Fruit fly (Drosophila melanogaster): ENCODE measurements around the gene Arts.

The Arts gene

dm6 chr3L:16612152-16612551, 9.5 kb downstream of the Arts start, which contains the start of gene CG4101 (continued):
- TF ChIP-seq bigmax (GFP tag; optimal IDR thresholded peaks at IDR 0.05) (no peak), CG12942 (GFP tag; optimal IDR thresholded peaks at IDR 0.05) (peak; percentile 81), aop (GFP tag; IDR thresholded peaks at IDR 0.05) (no peak), Opbp (GFP tag; IDR thresholded peaks at IDR 0.05; ENCODE audit: partially characterized antibody) (peak; percentile 70; the same call in 2 of the 3 replicates), C15 (GFP tag; IDR thresholded peaks at IDR 0.05) (0 out of 3 replicates have a peak, but pooled peaks have one; percentile 41), Neu2 (GFP tag; optimal IDR thresholded peaks at IDR 0.05; ENCODE audit: borderline replicate concordance) (no peak), inv (GFP tag; IDR thresholded peaks at IDR 0.05; ENCODE audit: partially characterized antibody) (peak; percentile 72), H15 (GFP tag; IDR thresholded peaks at IDR 0.05) (peak; percentile 58; the same call in 1 of the 3 replicates), z (GFP tag; IDR thresholded peaks at IDR 0.05) (no peak), CG6813 (GFP tag; optimal IDR thresholded peaks at IDR 0.05) (peak; percentile 29), mld (GFP tag; IDR thresholded peaks at IDR 0.05; ENCODE audit: partially characterized antibody) (no peak), CG11504 (tag; optimal IDR thresholded peaks at IDR 0.05) (peak; percentile 80), usp (GFP tag; optimal IDR thresholded peaks at IDR 0.05) (no peak), CG15073 (GFP tag; optimal IDR thresholded peaks at IDR 0.05) (no peak), nerfin-1 (tag; optimal IDR thresholded peaks at IDR 0.05) (peak; percentile 68), CG12155 (GFP tag; optimal IDR thresholded peaks at IDR 0.05) (peak; percentile 76), CG18262 (tag; optimal IDR thresholded peaks at IDR 0.05) (peak; percentile 70), luna (GFP tag; optimal IDR thresholded peaks at IDR 0.05) (peak; percentile 77), bbx (GFP tag; IDR thresholded peaks at IDR 0.05; ENCODE audit: partially characterized antibody) (peak; percentile 66; the same call in 1 of the 2 replicates), CG10543 (GFP tag; optimal IDR thresholded peaks at IDR 0.05) (peak; percentile 81), CG10959 (GFP tag; IDR thresholded peaks at IDR 0.05) (peak; percentile 44), CG14710 (tag; optimal IDR thresholded peaks at IDR 0.05) (peak; percentile 87), Sox100B (GFP tag; optimal IDR thresholded peaks at IDR 0.05) (peak; percentile 64), jing (GFP tag; optimal IDR thresholded peaks at IDR 0.05) (peak; percentile 52), Drgx (GFP tag; IDR thresholded peaks at IDR 0.05) (peak; percentile 51; the same call in 1 of the 2 replicates), CG7556 (GFP tag; optimal IDR thresholded peaks at IDR 0.05) (peak; percentile 53), Lpt (GFP tag; optimal IDR thresholded peaks at IDR 0.05) (no peak), CG11723 (GFP tag; optimal IDR thresholded peaks at IDR 0.05) (peak; percentile 52), ssp (GFP tag; IDR thresholded peaks at IDR 0.05) (peak; percentile 57), D19A (tag; optimal IDR thresholded peaks at IDR 0.05) (peak; percentile 54), Tbp (GFP tag; optimal IDR thresholded peaks at IDR 0.05) (no peak), Sry-β (GFP tag; optimal IDR thresholded peaks at IDR 0.05) (no peak), Dfd (GFP tag; optimal IDR thresholded peaks at IDR 0.05) (no peak), dmrt11E (tag; optimal IDR thresholded peaks at IDR 0.05) (peak; percentile 71), CG6854 (GFP tag; optimal IDR thresholded peaks at IDR 0.05) (peak; percentile 30), vfl (GFP tag; optimal IDR thresholded peaks at IDR 0.05) (peak; percentile 81), D (optimal IDR thresholded peaks at IDR 0.05) (no peak), D (GFP tag; optimal IDR thresholded peaks at IDR 0.05) (peak; percentile 39), trh (GFP tag; optimal IDR thresholded peaks at IDR 0.05) (peak; percentile 34), odd (GFP tag; optimal IDR thresholded peaks at IDR 0.05) (peak; percentile 62), CG8388 (GFP tag; optimal IDR thresholded peaks at IDR 0.05) (peak; percentile 52), exex (tag; optimal IDR thresholded peaks at IDR 0.05) (peak; percentile 53), ems (GFP tag; optimal IDR thresholded peaks at IDR 0.05) (peak; percentile 81), CG7963 (GFP tag; IDR thresholded peaks at IDR 0.05; ENCODE audit: partially characterized antibody) (no peak), trem (tag; optimal IDR thresholded peaks at IDR 0.05) (peak; percentile 86), CG10366 (GFP tag; IDR thresholded peaks at IDR 0.05) (peak; percentile 80), CrebB (tag; optimal IDR thresholded peaks at IDR 0.05) (peak; percentile 51), NC2β (GFP tag; optimal IDR thresholded peaks at IDR 0.05) (peak; percentile 73), pfk (GFP tag; optimal IDR thresholded peaks at IDR 0.05) (no peak), lov (optimal IDR thresholded peaks at IDR 0.05) (no peak), lov (GFP tag; IDR thresholded peaks at IDR 0.05) (peak; percentile 33; the same call in 1 of the 3 replicates)

Measured in whole organism, embryonic.